Fruit fly (Drosophila melanogaster) whole organism, embryonic: ENCODE results near the gene Rab23.

Experiments
- Abd-B ChIP-seq: fragments of 200-800 bp; sonication (Bioruptor generic); optimal IDR thresholded peaks from 2 replicates; lab custom pipeline; 2018; ENCODE audit warnings: missing biosample characterization, mild to moderate bottlenecking, missing genetic modification characterization, moderate library complexity
- Bdp1 ChIP-seq: fragments of 200-800 bp; sonication (Bioruptor generic); optimal IDR thresholded peaks from 3 replicates; lab custom pipeline; 2016; ENCODE audit warnings: missing biosample characterization, missing genetic modification characterization
- CG10209 ChIP-seq: fragments of 200-800 bp; sonication (Bioruptor generic); optimal IDR thresholded peaks from 3 replicates; lab custom pipeline; 2017; ENCODE audit warnings: missing biosample characterization, mild to moderate bottlenecking, missing genetic modification characterization, missing genetic modification reagents
- CG10366 ChIP-seq: fragments of 200-800 bp; sonication (Bioruptor generic); IDR thresholded peaks from 2 replicates; pipeline ENCODE4 v1.3.6; 2022; ENCODE audit warnings: missing biosample characterization, missing genetic modification characterization
- CG10543 ChIP-seq: fragments of 200-800 bp; sonication (Bioruptor generic); optimal IDR thresholded peaks from 3 replicates; lab custom pipeline; 2017; ENCODE audit warnings: missing biosample characterization, mild to moderate bottlenecking, missing genetic modification characterization, moderate library complexity
- CG11695 ChIP-seq: fragments of 200-800 bp; sonication (Bioruptor generic); IDR thresholded peaks from 3 replicates; pipeline ENCODE4 v1.3.6; 2022; ENCODE audit warnings: missing biosample characterization, missing genetic modification characterization
- CG11696 ChIP-seq: fragments of 200-800 bp; sonication (Bioruptor generic); IDR thresholded peaks from 2 replicates; pipeline ENCODE4 v1.3.6; 2022; ENCODE audit warnings: missing biosample characterization, missing genetic modification characterization
- CG12104 ChIP-seq: fragments of 200-800 bp; sonication (Bioruptor generic); optimal IDR thresholded peaks from 3 replicates; lab custom pipeline; 2016; ENCODE audit warnings: missing biosample characterization, missing genetic modification characterization
- CG12155 ChIP-seq: fragments of 200-800 bp; sonication (Bioruptor generic); optimal IDR thresholded peaks from 3 replicates; lab custom pipeline; 2016; ENCODE audit warnings: missing biosample characterization, missing genetic modification characterization
- CG14014 ChIP-seq: fragments of 200-800 bp; sonication (Bioruptor generic); IDR thresholded peaks from 2 replicates; pipeline ENCODE4 v1.3.6; 2022; ENCODE audit warnings: missing biosample characterization, missing genetic modification characterization
- CG14965 ChIP-seq: fragments of 200-800 bp; sonication (Bioruptor generic); optimal IDR thresholded peaks from 2 replicates; lab custom pipeline; 2016; ENCODE audit warnings: missing biosample characterization, missing genetic modification characterization, borderline replicate concordance
- CG17361 ChIP-seq: fragments of 200-800 bp; sonication (Bioruptor generic); IDR thresholded peaks from 3 replicates; pipeline ENCODE4 v1.3.6; 2022; ENCODE audit warnings: missing biosample characterization, missing genetic modification characterization
- CG18619 ChIP-seq: fragments of 200-800 bp; sonication (Bioruptor generic); optimal IDR thresholded peaks from 3 replicates; lab custom pipeline; 2017; ENCODE audit warnings: missing biosample characterization, mild to moderate bottlenecking, missing genetic modification characterization
- CG2875 ChIP-seq: fragments of 200-800 bp; sonication (Bioruptor generic); optimal IDR thresholded peaks from 2 replicates; lab custom pipeline; 2017; ENCODE audit warnings: missing biosample characterization, mild to moderate bottlenecking, missing genetic modification characterization, missing genetic modification reagents
- CG32772 ChIP-seq: fragments of 200-800 bp; sonication (Bioruptor generic); IDR thresholded peaks from 2 replicates; pipeline ENCODE4 v1.3.6; 2022; ENCODE audit warnings: missing biosample characterization, missing genetic modification characterization
- CG43689 ChIP-seq: fragments of 200-800 bp; sonication (Bioruptor generic); IDR thresholded peaks from 2 replicates; pipeline ENCODE4 v1.3.6; 2022; ENCODE audit warnings: missing biosample characterization, missing genetic modification characterization
- CG4820 ChIP-seq: fragments of 200-800 bp; sonication (Bioruptor generic); optimal IDR thresholded peaks from 3 replicates; lab custom pipeline; 2016; ENCODE audit warnings: missing biosample characterization, missing genetic modification characterization
- CG9215 ChIP-seq: fragments of 200-800 bp; sonication (Bioruptor generic); IDR thresholded peaks from 2 replicates; pipeline ENCODE4 v1.3.6; 2022; ENCODE audit warnings: missing biosample characterization, missing genetic modification characterization
- CTCF ChIP-seq: fragments of 200-800 bp; sonication (Bioruptor generic); optimal IDR thresholded peaks from 2 replicates; lab custom pipeline; 2017; ENCODE audit warnings: missing biosample characterization, mild to moderate bottlenecking, missing genetic modification characterization, moderate library complexity
- Camta ChIP-seq: fragments of 200-800 bp; sonication (Bioruptor generic); optimal IDR thresholded peaks from 2 replicates; lab custom pipeline; 2016; ENCODE audit warnings: missing biosample characterization, missing genetic modification characterization
- CrebB ChIP-seq: fragments of 200-800 bp; sonication (Bioruptor generic); optimal IDR thresholded peaks from 3 replicates; lab custom pipeline; 2018; ENCODE audit warnings: missing biosample characterization, mild to moderate bottlenecking, missing genetic modification characterization
- Dip3 ChIP-seq: fragments of 200-800 bp; sonication (Bioruptor generic); optimal IDR thresholded peaks from 3 replicates; lab custom pipeline; 2016; ENCODE audit warnings: missing biosample characterization, missing genetic modification characterization
- Hr51 ChIP-seq, 2 experiments: fragments of 200-800 bp; sonication (Bioruptor generic); optimal IDR thresholded peaks; 2 replicates in 1 of 2; 3 replicates in 1 of 2; lab custom pipeline; 2016 to 2018; ENCODE audit warnings: missing biosample characterization in 2 of 2, missing genetic modification characterization in 2 of 2, mild to moderate bottlenecking in 1 of 2, moderate library complexity in 1 of 2
- Hr78 ChIP-seq, 2 experiments: fragments of 200-800 bp in 1 of 2; fragments of >200 bp in 1 of 2; sonication (Bioruptor generic) in 1 of 2; optimal IDR thresholded peaks; 2 replicates each; lab custom pipeline; 2017 to 2019; ENCODE audit warnings: missing biosample characterization in 2 of 2, missing genetic modification characterization in 2 of 2, mild to moderate bottlenecking in 1 of 2, moderate library complexity in 1 of 2
- Med ChIP-seq: fragments of 200-800 bp; sonication (Bioruptor generic); peaks from one replicate; lab custom pipeline; 2016; ENCODE audit warnings: missing biosample characterization, missing genetic modification characterization, mild to moderate bottlenecking, inconsistent platforms, moderate library complexity
- Meics ChIP-seq: fragments of 200-800 bp; sonication (Bioruptor generic); optimal IDR thresholded peaks from 2 replicates; lab custom pipeline; 2017; ENCODE audit warnings: missing biosample characterization, mild to moderate bottlenecking, missing genetic modification characterization
- Nf-YA ChIP-seq: fragments of 200-800 bp; sonication (Bioruptor generic); IDR thresholded peaks from 2 replicates; pipeline ENCODE4 v1.3.6; 2022; ENCODE audit warnings: missing biosample characterization, missing genetic modification characterization
- Opbp ChIP-seq: fragments of 200-800 bp; sonication (Bioruptor generic); IDR thresholded peaks from 3 replicates; pipeline ENCODE4 v1.3.6; 2022; ENCODE audit warnings: missing biosample characterization, missing genetic modification characterization; ENCODE audit not compliant: partially characterized antibody
- Side ChIP-seq: fragments of 200-800 bp; sonication (Bioruptor generic); optimal IDR thresholded peaks from 2 replicates; lab custom pipeline; 2016; ENCODE audit warnings: missing biosample characterization, missing genetic modification characterization
- Six4 ChIP-seq: fragments of 200-800 bp; sonication (Bioruptor generic); optimal IDR thresholded peaks from 2 replicates; lab custom pipeline; 2016; ENCODE audit warnings: missing biosample characterization, missing genetic modification characterization
- Sox100B ChIP-seq: fragments of 200-800 bp; sonication (Bioruptor generic); optimal IDR thresholded peaks from 3 replicates; lab custom pipeline; 2018; ENCODE audit warnings: missing biosample characterization, mild to moderate bottlenecking, missing genetic modification characterization
- Usf ChIP-seq: fragments of 200-800 bp; sonication (Bioruptor generic); optimal IDR thresholded peaks from 2 replicates; lab custom pipeline; 2017; ENCODE audit warnings: missing genotype, missing biosample characterization, missing genetic modification characterization
- Xbp1 ChIP-seq: fragments of 200-800 bp; sonication (Bioruptor generic); optimal IDR thresholded peaks from 3 replicates; lab custom pipeline; 2016; ENCODE audit warnings: missing biosample characterization, mild to moderate bottlenecking, missing genetic modification characterization
- bbx ChIP-seq: fragments of 200-800 bp; sonication (Bioruptor generic); IDR thresholded peaks from 2 replicates; pipeline ENCODE4 v1.3.6; 2022; ENCODE audit warnings: missing biosample characterization, missing genetic modification characterization; ENCODE audit not compliant: partially characterized antibody
- btn ChIP-seq: fragments of 200-800 bp; sonication (Bioruptor generic); optimal IDR thresholded peaks from 2 replicates; lab custom pipeline; 2016; ENCODE audit warnings: missing biosample characterization, missing genetic modification characterization
- ci ChIP-seq: fragments of 200-800 bp; sonication (Bioruptor generic); IDR thresholded peaks from 3 replicates; pipeline ENCODE4 v1.3.6; 2022; ENCODE audit warnings: missing biosample characterization, missing genetic modification characterization
- ems ChIP-seq: fragments of 200-800 bp; sonication (Bioruptor generic); optimal IDR thresholded peaks from 3 replicates; lab custom pipeline; 2016; ENCODE audit warnings: missing biosample characterization, missing genetic modification characterization
- fd96Cb ChIP-seq: fragments of 200-800 bp; sonication (Bioruptor generic); optimal IDR thresholded peaks from 2 replicates; lab custom pipeline; 2018; ENCODE audit warnings: missing biosample characterization, mild to moderate bottlenecking, missing genetic modification characterization, moderate library complexity
- hb ChIP-seq: fragments of 200-800 bp; sonication (Bioruptor generic); IDR thresholded peaks from 3 replicates; pipeline ENCODE4 v1.3.6; 2022; ENCODE audit warnings: missing biosample characterization, missing genetic modification characterization; ENCODE audit not compliant: partially characterized antibody
- jigr1 ChIP-seq: fragments of 200-800 bp; sonication (Bioruptor generic); IDR thresholded peaks from 3 replicates; pipeline ENCODE4 v1.3.6; 2022; ENCODE audit warnings: missing biosample characterization, missing genetic modification characterization
- kni ChIP-seq: fragments of 200-800 bp; sonication (Bioruptor generic); optimal IDR thresholded peaks from 3 replicates; lab custom pipeline; 2017; ENCODE audit warnings: mild to moderate bottlenecking, missing biosample characterization, missing genetic modification reagents, missing genetic modification characterization
- mld ChIP-seq: fragments of 200-800 bp; sonication (Bioruptor generic); IDR thresholded peaks from 3 replicates; pipeline ENCODE4 v1.3.6; 2022; ENCODE audit warnings: missing biosample characterization, missing genetic modification characterization; ENCODE audit not compliant: partially characterized antibody
- nau ChIP-seq: fragments of 200-800 bp; sonication (Bioruptor generic); optimal IDR thresholded peaks from 3 replicates; lab custom pipeline; 2017; ENCODE audit warnings: missing biosample characterization, mild to moderate bottlenecking, missing genetic modification characterization, missing genetic modification reagents
- p53 ChIP-seq: fragments of 200-800 bp; sonication (Bioruptor generic); optimal IDR thresholded peaks from 2 replicates; lab custom pipeline; 2016; ENCODE audit warnings: missing biosample characterization, missing genetic modification characterization
- pnt ChIP-seq: fragments of 200-800 bp; sonication (Bioruptor generic); optimal IDR thresholded peaks from 3 replicates; lab custom pipeline; 2016; ENCODE audit warnings: missing biosample characterization, missing genetic modification characterization
- ranshi ChIP-seq: fragments of 200-800 bp; sonication (Bioruptor generic); IDR thresholded peaks from 2 replicates; pipeline ENCODE4 v1.3.6; 2022; ENCODE audit warnings: missing biosample characterization, missing genetic modification characterization
- sob ChIP-seq: fragments of 200-800 bp; sonication (Bioruptor generic); IDR thresholded peaks from 2 replicates; pipeline ENCODE4 v1.3.6; 2022; ENCODE audit warnings: missing biosample characterization, missing genetic modification characterization
- toy ChIP-seq: fragments of 200-800 bp; sonication (Bioruptor generic); IDR thresholded peaks from 2 replicates; pipeline ENCODE4 v1.3.6; 2022; ENCODE audit warnings: missing biosample characterization, missing genetic modification characterization
- trh ChIP-seq: fragments of 200-800 bp; sonication (Bioruptor generic); optimal IDR thresholded peaks from 2 replicates; lab custom pipeline; 2016; ENCODE audit warnings: missing biosample characterization, missing genetic modification characterization

Rab23 gene

DNA sequence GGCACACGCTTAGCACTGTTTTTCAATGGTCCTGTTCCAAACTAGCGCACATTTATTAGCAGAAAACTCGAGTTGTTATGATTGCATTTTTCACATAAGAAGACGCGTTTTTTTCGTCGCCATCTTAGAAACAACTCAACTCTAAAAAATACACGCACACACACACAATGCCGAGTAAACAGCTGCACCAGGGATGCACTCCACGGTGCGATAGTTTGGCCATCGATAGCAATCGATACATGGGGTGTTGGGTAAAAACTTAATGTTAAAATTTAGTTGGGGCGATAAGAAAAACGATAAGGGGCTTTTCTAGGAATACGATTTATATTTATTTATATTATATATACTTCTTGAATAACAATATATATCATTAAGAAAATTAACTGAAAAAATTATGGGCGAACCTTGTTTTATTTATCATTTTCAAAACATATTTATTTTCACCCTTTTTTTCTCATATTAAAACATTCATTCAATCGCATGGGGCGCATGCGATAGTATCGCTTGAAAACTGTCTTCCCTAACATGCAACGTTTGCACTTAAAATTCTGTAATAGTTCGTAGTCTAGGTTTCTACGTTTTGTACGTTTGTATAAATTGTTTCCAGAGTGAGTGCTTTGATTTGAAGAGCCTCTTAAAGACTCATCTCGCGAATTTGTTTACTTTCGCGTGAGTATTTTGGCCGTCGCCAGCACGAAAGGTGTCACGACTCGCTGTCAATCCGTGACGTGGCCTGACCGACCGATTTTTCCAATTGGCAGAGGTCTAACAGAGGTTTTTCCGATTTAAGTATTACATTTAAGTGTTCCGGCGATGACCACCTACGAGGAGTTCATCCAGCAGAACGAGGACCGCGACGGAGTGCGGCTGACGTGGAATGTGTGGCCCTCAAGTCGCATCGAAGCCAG, 36.4 kb downstream of the Rab23 start, which contains the start of the genes MTA1-like and Sec23 (continued):
- TF ChIP-seq trh = peak; percentile 8
- peak; percentile 79; the same call in 2 of the 3 replicates for TF ChIP-seq jigr1 (GFP tag; lab: Robert Waterston, UW)
- TF ChIP-seq Hr51 (GFP tag; optimal IDR thresholded peaks at IDR 0.05; lab: Kevin White, UChicago) = peak; percentile 28 to 40
- TF ChIP-seq CG12155 (GFP tag; lab: Kevin White, UChicago) = peak; percentile 33
- no peak for TF ChIP-seq btn (GFP tag; lab: Kevin White, UChicago)
- TF ChIP-seq CTCF = peak; percentile 35
- TF ChIP-seq Xbp1 (GFP tag; lab: Kevin White, UChicago) = peak; percentile 76
- TF ChIP-seq Camta (GFP tag; lab: Kevin White, UChicago) = no peak
- no peak for TF ChIP-seq p53 (GFP tag; lab: Kevin White, UChicago)
- 0 out of 2 replicates have a peak, but pooled peaks have one; percentile 33 for TF ChIP-seq sob (GFP tag; lab: Robert Waterston, UW)
- TF ChIP-seq toy (GFP tag; lab: Robert Waterston, UW) = no peak
- no peak for TF ChIP-seq nau (GFP tag; lab: Kevin White, UChicago)
- peak; percentile 57 for TF ChIP-seq CG18619
- 0 out of 3 replicates have a peak, but pooled peaks have one; percentile 27 for TF ChIP-seq CG11695 (GFP tag; lab: Robert Waterston, UW)
- no peak for TF ChIP-seq Side
- TF ChIP-seq Bdp1 (GFP tag; lab: Kevin White, UChicago) = no peak
- no peak for TF ChIP-seq CG14014 (GFP tag; lab: Robert Waterston, UW)
- peak; percentile 56 for TF ChIP-seq CG9215
- TF ChIP-seq CG32772 (GFP tag; lab: Robert Waterston, UW) = no peak
- TF ChIP-seq CG10543 (GFP tag; lab: Kevin White, UChicago) = peak; percentile 66
- peak; percentile 90 for TF ChIP-seq bbx (GFP tag; lab: Robert Waterston, UW)
- TF ChIP-seq CG43689 (GFP tag; lab: Robert Waterston, UW) = no peak
- no peak for TF ChIP-seq pnt
- no peak for TF ChIP-seq Nf-YA (GFP tag; lab: Robert Waterston, UW)
- TF ChIP-seq Dip3 (GFP tag; lab: Kevin White, UChicago) = peak; percentile 5
- peak; percentile 90 for TF ChIP-seq Opbp
- peak; percentile 91 for TF ChIP-seq mld (GFP tag; lab: Robert Waterston, UW)
- TF ChIP-seq kni = peak; percentile 14
- TF ChIP-seq Sox100B (GFP tag; lab: Kevin White, UChicago) = peak; percentile 67
- TF ChIP-seq CG12104 (GFP tag; lab: Kevin White, UChicago) = peak; percentile 53
- peak; percentile 71 for TF ChIP-seq Abd-B (GFP tag; lab: Kevin White, UChicago)
- TF ChIP-seq CG14965 = no peak
- TF ChIP-seq Meics (GFP tag; lab: Kevin White, UChicago) = peak; percentile 53
- peak; percentile 86 for TF ChIP-seq CG17361 (GFP tag; lab: Robert Waterston, UW)
- TF ChIP-seq CG10209 (GFP tag; lab: Kevin White, UChicago) = peak; percentile 41
- TF ChIP-seq CG4820 (GFP tag; lab: Kevin White, UChicago) = peak; percentile 34
- TF ChIP-seq Usf = peak; percentile 6
- TF ChIP-seq ems (GFP tag; lab: Kevin White, UChicago) = no peak
- peak; percentile 96 for TF ChIP-seq hb (GFP tag; lab: Robert Waterston, UW)
- peak; percentile 18 for TF ChIP-seq fd96Cb
- TF ChIP-seq CG2875 = no peak
- TF ChIP-seq ranshi (GFP tag; lab: Robert Waterston, UW) = 0 out of 2 replicates have a peak, but pooled peaks have one; percentile 19
- TF ChIP-seq ci = no peak
- no peak for TF ChIP-seq CrebB
- TF ChIP-seq CG11696 = no peak
- TF ChIP-seq CG10366 (GFP tag; lab: Robert Waterston, UW) = no peak; the same call in 1 of the 2 replicates
- peak; percentile 80 for TF ChIP-seq Med (GFP tag; lab: Kevin White, UChicago)
- TF ChIP-seq Six4 (GFP tag; lab: Kevin White, UChicago) = no peak
- TF ChIP-seq Hr78 (GFP tag; optimal IDR thresholded peaks at IDR 0.05; lab: Kevin White, UChicago) = no peak
